Fruit fly (Drosophila melanogaster): ENCODE results near the gene CG8086.

The CG8086 gene

dm6 chr2L:8274958-8275584 lies 17.8 kb upstream of the CG8086 start:
- no peak for TF ChIP-seq Dll (optimal IDR thresholded peaks at IDR 0.05)
- TF ChIP-seq CG8478 (optimal IDR thresholded peaks at IDR 0.05): no peak
- no peak for TF ChIP-seq pan (optimal IDR thresholded peaks at IDR 0.05)
- no peak for TF ChIP-seq usp (GFP tag; optimal IDR thresholded peaks at IDR 0.05)
- TF ChIP-seq psq (optimal IDR thresholded peaks at IDR 0.05): no peak
- TF ChIP-seq EcR (GFP tag; optimal IDR thresholded peaks at IDR 0.05): no peak

DNA sequence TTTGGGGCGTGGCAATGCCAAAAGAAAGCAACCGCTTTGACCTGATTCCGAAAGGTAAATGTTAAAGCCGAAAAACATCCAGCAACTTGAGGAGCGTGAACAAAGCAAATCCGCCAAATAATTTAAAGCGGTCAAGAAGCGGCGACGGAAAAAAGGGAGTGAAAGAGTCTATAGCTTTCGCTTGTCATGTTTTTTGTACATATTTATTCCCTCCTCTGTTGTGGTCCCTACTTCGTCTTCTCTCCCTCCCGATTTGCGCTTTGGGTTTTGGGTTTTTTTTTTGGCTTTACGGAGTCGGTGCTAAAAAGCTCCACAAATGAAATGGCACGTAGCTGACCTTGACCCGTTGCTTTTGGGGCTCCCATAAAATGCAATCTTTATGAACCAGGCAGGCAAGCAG lies 16.8 kb upstream of the CG8086 start:
- TF ChIP-seq psq (optimal IDR thresholded peaks at IDR 0.05) (no peak), pan (optimal IDR thresholded peaks at IDR 0.05) (no peak), usp (GFP tag; optimal IDR thresholded peaks at IDR 0.05) (no peak), EcR (GFP tag; optimal IDR thresholded peaks at IDR 0.05) (no peak), Dll (optimal IDR thresholded peaks at IDR 0.05) (no peak), CG8478 (optimal IDR thresholded peaks at IDR 0.05) (no peak)

dm6 chr2L:8270916-8271315 lies 13.6 kb upstream of the CG8086 start:
- TF ChIP-seq EcR (GFP tag; optimal IDR thresholded peaks at IDR 0.05): no peak
- TF ChIP-seq Dll (optimal IDR thresholded peaks at IDR 0.05): no peak

DNA sequence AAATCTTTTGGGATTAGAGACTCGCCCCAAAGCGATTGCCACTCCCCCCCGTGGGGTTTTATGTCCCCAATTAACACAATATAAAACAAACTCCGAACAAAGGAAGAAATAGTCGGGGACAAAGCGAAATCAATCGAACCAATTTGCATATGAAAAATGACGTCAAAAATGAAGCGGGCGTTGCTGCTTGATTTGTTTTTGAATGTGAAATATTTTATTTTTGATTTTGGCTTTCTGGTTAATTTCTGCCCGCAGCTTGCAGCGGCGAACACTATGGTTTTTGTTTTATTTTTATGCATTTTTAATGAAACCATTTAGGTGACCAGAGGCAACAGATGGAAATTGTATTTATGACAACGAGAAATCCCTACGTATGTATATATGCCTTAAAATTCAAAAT lies 11.4 kb upstream of the CG8086 start:
- TF ChIP-seq EcR (GFP tag; optimal IDR thresholded peaks at IDR 0.05) (no peak), pan (optimal IDR thresholded peaks at IDR 0.05) (no peak), CG8478 (optimal IDR thresholded peaks at IDR 0.05) (no peak), usp (GFP tag; optimal IDR thresholded peaks at IDR 0.05) (no peak), Dll (optimal IDR thresholded peaks at IDR 0.05) (no peak), psq (optimal IDR thresholded peaks at IDR 0.05) (no peak)

dm6 chr2L:8266670-8267435 lies 9.6 kb upstream of the CG8086 start:
- TF ChIP-seq psq (optimal IDR thresholded peaks at IDR 0.05): no peak
- TF ChIP-seq pan (optimal IDR thresholded peaks at IDR 0.05): no peak

DNA sequence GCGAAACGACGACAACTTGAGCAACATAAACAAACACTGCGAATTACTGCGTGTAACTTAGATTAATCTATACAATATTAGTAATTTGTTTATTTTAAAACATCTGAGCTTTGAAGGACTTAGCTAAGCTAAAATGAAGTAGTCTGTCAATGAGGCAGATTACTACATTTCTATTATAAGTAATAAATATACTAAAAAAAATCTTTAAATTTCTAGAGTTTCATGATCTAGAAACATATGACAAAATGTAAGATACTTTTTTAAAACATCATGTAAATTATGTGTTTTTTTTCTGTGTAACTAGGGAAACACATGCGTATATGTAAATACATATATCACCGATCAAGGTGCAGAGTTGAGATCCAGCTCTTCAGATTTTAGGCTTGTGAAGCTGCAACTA lies 8.8 kb upstream of the CG8086 start:
- no peak for TF ChIP-seq pan (optimal IDR thresholded peaks at IDR 0.05)
- no peak for TF ChIP-seq Dll (optimal IDR thresholded peaks at IDR 0.05)
- TF ChIP-seq psq (optimal IDR thresholded peaks at IDR 0.05): no peak
- TF ChIP-seq EcR (GFP tag; optimal IDR thresholded peaks at IDR 0.05): no peak
- no peak for TF ChIP-seq usp (GFP tag; optimal IDR thresholded peaks at IDR 0.05)
- no peak for TF ChIP-seq CG8478 (optimal IDR thresholded peaks at IDR 0.05)

dm6 chr2L:8255406-8255805 lies 1.9 kb downstream of the CG8086 start:
- TF ChIP-seq pan (optimal IDR thresholded peaks at IDR 0.05): no peak

dm6 chr2L:8243903-8244302 lies 13.4 kb downstream of the CG8086 start, which contains the start of gene CG43057:
CG43057 (minus strand) TSS chr2L:8244003.
- no peak for TF ChIP-seq psq (optimal IDR thresholded peaks at IDR 0.05)
- TF ChIP-seq pan (optimal IDR thresholded peaks at IDR 0.05): no peak
- no peak for TF ChIP-seq usp (GFP tag; optimal IDR thresholded peaks at IDR 0.05)
- no peak for TF ChIP-seq CG8478 (optimal IDR thresholded peaks at IDR 0.05)
- no peak for TF ChIP-seq Dll (optimal IDR thresholded peaks at IDR 0.05)
- no peak for TF ChIP-seq EcR (GFP tag; optimal IDR thresholded peaks at IDR 0.05)

DNA sequence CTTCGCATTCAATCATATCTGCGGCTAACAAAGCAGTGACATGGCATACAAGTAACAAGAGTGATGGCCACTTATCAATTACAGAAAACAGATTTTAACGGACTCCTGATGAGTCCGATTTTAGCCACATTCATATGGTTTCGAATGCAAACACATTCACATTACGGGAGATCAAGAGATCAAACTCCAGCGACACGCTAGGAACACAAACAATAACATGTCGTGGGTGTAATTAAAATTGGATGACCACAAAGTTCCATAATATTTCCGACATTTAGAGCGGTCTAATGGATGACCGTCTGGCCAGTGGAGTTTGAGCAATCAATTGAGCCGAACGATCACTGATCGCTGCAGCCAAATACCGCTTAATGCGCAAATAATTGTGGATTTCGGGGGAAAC lies 15.1 kb downstream of the CG8086 start, which contains the start of gene CG14277:
Gene CG14277, plus strand, starts transcription at position 301 of the 400 bp plus-strand sequence.
- TF ChIP-seq EcR (GFP tag; optimal IDR thresholded peaks at IDR 0.05) (no peak), pan (optimal IDR thresholded peaks at IDR 0.05) (no peak), usp (GFP tag; optimal IDR thresholded peaks at IDR 0.05) (no peak), psq (optimal IDR thresholded peaks at IDR 0.05) (no peak), CG8478 (optimal IDR thresholded peaks at IDR 0.05) (no peak), Dll (optimal IDR thresholded peaks at IDR 0.05) (no peak)

dm6 chr2L:8241700-8242099 lies 15.6 kb downstream of the CG8086 start, which contains the start of gene Spn28F:
Spn28F (minus strand) TSS chr2L:8241800.
- TF ChIP-seq psq (optimal IDR thresholded peaks at IDR 0.05): no peak
- TF ChIP-seq pan (optimal IDR thresholded peaks at IDR 0.05): no peak
- TF ChIP-seq usp (GFP tag; optimal IDR thresholded peaks at IDR 0.05): no peak
- no peak for TF ChIP-seq CG8478 (optimal IDR thresholded peaks at IDR 0.05)
- TF ChIP-seq EcR (GFP tag; optimal IDR thresholded peaks at IDR 0.05): no peak
- TF ChIP-seq Dll (optimal IDR thresholded peaks at IDR 0.05): no peak

- TF ChIP-seq Dll (optimal IDR thresholded peaks at IDR 0.05): no peak
- no peak for TF ChIP-seq usp (GFP tag; optimal IDR thresholded peaks at IDR 0.05)
- TF ChIP-seq CG8478 (optimal IDR thresholded peaks at IDR 0.05): no peak
- TF ChIP-seq psq (optimal IDR thresholded peaks at IDR 0.05): no peak
- TF ChIP-seq pan (optimal IDR thresholded peaks at IDR 0.05): no peak
- no peak for TF ChIP-seq EcR (GFP tag; optimal IDR thresholded peaks at IDR 0.05)
These were observed 17.5 kb downstream of the CG8086 start, which contains the start of gene Pvr for dm6 chr2L:8239712-8240245. Pvr (minus strand) TSS chr2L:8239878.

DNA sequence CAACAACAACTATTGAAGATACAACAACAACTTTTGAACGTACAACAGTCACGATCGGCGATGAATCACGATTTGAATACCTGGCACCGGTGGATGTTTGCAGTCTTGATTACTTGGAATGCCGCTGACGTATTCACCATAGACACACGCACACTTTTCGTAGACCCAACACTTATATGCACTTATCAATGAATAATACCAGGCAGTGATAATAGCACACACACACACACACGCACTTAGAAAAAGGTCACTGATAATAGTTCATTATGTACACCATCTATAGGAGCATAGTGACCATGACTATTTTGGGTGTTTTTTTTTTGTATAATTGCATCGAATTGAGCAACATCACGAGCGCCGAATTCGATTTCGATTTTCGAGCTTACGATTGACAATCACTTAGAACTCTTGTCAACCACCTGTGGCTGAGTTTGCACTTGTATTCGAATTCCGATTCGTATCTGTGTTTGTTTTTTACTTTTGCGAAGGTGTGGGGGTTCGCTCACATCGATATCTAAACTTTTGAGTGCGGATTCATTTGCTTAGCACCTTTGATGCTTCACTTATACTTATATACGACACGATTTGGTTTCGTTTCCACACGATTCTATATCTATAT lies 18.2 kb downstream of the CG8086 start:
- TF ChIP-seq usp (GFP tag; optimal IDR thresholded peaks at IDR 0.05): no peak

Measured in whole organism.